5 worm cellular contexts compared by ENCODE assay signal in the genomic region with DNA sequence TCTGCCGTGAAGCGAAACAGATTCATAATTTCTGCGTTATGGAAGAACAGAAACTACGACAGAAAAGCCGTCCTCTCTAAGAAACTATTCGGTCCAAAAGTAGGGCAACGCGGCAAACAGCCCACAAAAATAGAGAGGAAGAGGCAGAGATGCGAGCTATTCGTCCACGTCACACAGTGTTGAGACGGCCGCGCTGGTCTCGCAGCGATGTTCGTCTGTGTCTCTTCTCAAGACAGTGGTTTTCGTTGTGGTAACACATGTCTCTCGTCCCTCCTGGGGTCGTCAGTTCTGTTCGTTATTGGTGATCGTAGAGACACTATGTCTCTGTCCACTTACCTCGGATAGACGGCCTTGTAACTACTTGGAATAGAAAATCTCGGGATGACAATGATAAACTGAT.
TF ChIP-seq lines count a peak whose summit lies in the region.

A gene (minus strand): TSS at position 114 of the 400 bp plus-strand sequence.

TF ChIP-seq in whole organism, L1 larva, 84 proteins besides CTCF, POLR2A, EP300 and RAD21 (continues in another document):
- TF ChIP-seq elt-3 (tag; optimal IDR thresholded peaks at IDR 0.05; lab: Kevin White, UChicago) (peak in 2 of 6 experiments; percentile 31 to 60), snu-23 (GFP tag; optimal IDR thresholded peaks at IDR 0.05; lab: Kevin White, UChicago) (peak; percentile 82), mef-2 (tag; optimal IDR thresholded peaks at IDR 0.05; lab: Kevin White, UChicago) (peak; percentile 7), nhr-85 (tag; lab: Kevin White, UChicago) (peak; percentile 83), jun-1 (tag; optimal IDR thresholded peaks at IDR 0.05; lab: Kevin White, UChicago) (no peak), blmp-1 (tag; optimal IDR thresholded peaks at IDR 0.05; lab: Kevin White, UChicago) (peak; percentile 55), mep-1 (tag; optimal IDR thresholded peaks at IDR 0.05; lab: Kevin White, UChicago) (peak; percentile 80), unc-86 (tag; optimal IDR thresholded peaks at IDR 0.05; lab: Kevin White, UChicago) (no peak), rnt-1 (tag; optimal IDR thresholded peaks at IDR 0.05; lab: Kevin White, UChicago) (peak; percentile 82), ceh-82 (tag; optimal IDR thresholded peaks at IDR 0.05; lab: Kevin White, UChicago) (peak in 2 of 3 experiments; percentile 33 to 66), nhr-71 (tag; optimal IDR thresholded peaks at IDR 0.05; lab: Kevin White, UChicago) (peak; percentile 78), mdl-1 (tag; optimal IDR thresholded peaks at IDR 0.05; lab: Kevin White, UChicago) (peak in 1 of 2 experiments; percentile 76), nhr-47 (tag; optimal IDR thresholded peaks at IDR 0.05; lab: Kevin White, UChicago) (peak; percentile 52), Y116A8C.19 (tag; optimal IDR thresholded peaks at IDR 0.05; lab: Kevin White, UChicago; ENCODE audit: borderline replicate concordance) (no peak), pag-3 (tag; optimal IDR thresholded peaks at IDR 0.05; lab: Kevin White, UChicago; ENCODE audit: borderline replicate concordance, insufficient read depth) (no peak), isw-1 (GFP tag; IDR thresholded peaks at IDR 0.05; lab: Robert Waterston, UW) (no peak), elt-2 (tag; optimal IDR thresholded peaks at IDR 0.05; lab: Kevin White, UChicago) (no peak)

TF ChIP-seq in whole organism, L3 larva, 47 proteins besides CTCF, POLR2A, EP300 and RAD21 (continues in another document):
- TF ChIP-seq ceh-28 (tag; optimal IDR thresholded peaks at IDR 0.05; lab: Kevin White, UChicago) (peak; percentile 40), elt-1 (tag; optimal IDR thresholded peaks at IDR 0.05; lab: Kevin White, UChicago) (no peak), nhr-43 (tag; optimal IDR thresholded peaks at IDR 0.05; lab: Kevin White, UChicago; ENCODE audit: poor library complexity, severe bottlenecking) (peak; percentile 58), fos-1 (tag; optimal IDR thresholded peaks at IDR 0.05; lab: Kevin White, UChicago) (no peak), unc-39 (tag; optimal IDR thresholded peaks at IDR 0.05; lab: Kevin White, UChicago) (no peak), unc-62 (GFP tag; optimal IDR thresholded peaks at IDR 0.05; lab: Kevin White, UChicago) (no peak), aly-2 (tag; optimal IDR thresholded peaks at IDR 0.05; lab: Kevin White, UChicago) (no peak), snpc-4 (tag; optimal IDR thresholded peaks at IDR 0.05; lab: Kevin White, UChicago) (peak; percentile 2), ceh-9 (tag; optimal IDR thresholded peaks at IDR 0.05; lab: Kevin White, UChicago) (no peak), tbx-2 (tag; optimal IDR thresholded peaks at IDR 0.05; lab: Kevin White, UChicago) (peak; percentile 20), mml-1 (tag; optimal IDR thresholded peaks at IDR 0.05; lab: Kevin White, UChicago) (no peak), ama-1 (optimal IDR thresholded peaks at IDR 0.05; lab: Kevin White, UChicago) (peak; percentile 69), lsy-12 (tag; optimal IDR thresholded peaks at IDR 0.05; lab: Kevin White, UChicago) (peak; percentile 2), eor-1 (tag; optimal IDR thresholded peaks at IDR 0.05; lab: Kevin White, UChicago) (no peak), nhr-23 (tag; optimal IDR thresholded peaks at IDR 0.05; lab: Kevin White, UChicago) (peak; percentile 89), R02D3.7 (tag; optimal IDR thresholded peaks at IDR 0.05; lab: Kevin White, UChicago) (no peak), nhr-237 (tag; optimal IDR thresholded peaks at IDR 0.05; lab: Kevin White, UChicago) (no peak), elt-2 (tag; optimal IDR thresholded peaks at IDR 0.05; lab: Kevin White, UChicago) (peak; percentile 52)

TF ChIP-seq in whole organism, early embryonic, 17 proteins besides CTCF, POLR2A, EP300 and RAD21:
- TF ChIP-seq ets-7 (tag; optimal IDR thresholded peaks at IDR 0.05; lab: Kevin White, UChicago) (no peak), flt-1 (GFP tag; IDR thresholded peaks at IDR 0.05; lab: Robert Waterston, UW) (no peak), tbx-11 (GFP tag; IDR thresholded peaks at IDR 0.05; lab: Robert Waterston, UW) (no peak), hmg-4 (GFP tag; optimal IDR thresholded peaks at IDR 0.05; lab: Kevin White, UChicago) (peak; percentile 59)

TF ChIP-seq in whole organism, midembryonic, 9 proteins besides CTCF, POLR2A, EP300 and RAD21:
- peak; percentile 18; the same call in 1 of the 2 replicates for TF ChIP-seq ztf-29 (GFP tag; IDR thresholded peaks at IDR 0.05; lab: Robert Waterston, UW)
- no peak for TF ChIP-seq klf-2 (GFP tag; conservative IDR thresholded peaks at IDR 0.05; lab: Robert Waterston, UW)

TF ChIP-seq in whole organism, young adult, 124 proteins besides CTCF, POLR2A, EP300 and RAD21:
- TF ChIP-seq F23B12.7 (tag; optimal IDR thresholded peaks at IDR 0.05; lab: Kevin White, UChicago; ENCODE audit: insufficient read depth) (no peak), lsy-27 (tag; optimal IDR thresholded peaks at IDR 0.05; lab: Kevin White, UChicago; ENCODE audit: borderline replicate concordance, insufficient read depth) (no peak), ZK185.1 (tag; optimal IDR thresholded peaks at IDR 0.05; lab: Kevin White, UChicago; ENCODE audit: poor library complexity, severe bottlenecking) (peak; percentile 62), tbx-9 (tag; optimal IDR thresholded peaks at IDR 0.05; lab: Kevin White, UChicago; ENCODE audit: borderline replicate concordance) (no peak), ztf-3 (GFP tag; optimal IDR thresholded peaks at IDR 0.05; lab: Kevin White, UChicago) (no peak), nhr-80 (tag; optimal IDR thresholded peaks at IDR 0.05; lab: Kevin White, UChicago) (peak; percentile 82), ets-4 (GFP tag; optimal IDR thresholded peaks at IDR 0.05; lab: Kevin White, UChicago) (no peak), dox-1 (GFP tag; IDR thresholded peaks at IDR 0.05; lab: Robert Waterston, UW) (no peak; the same call in 1 of the 2 replicates), Y79H2A.3 (GFP tag; conservative IDR thresholded peaks at IDR 0.05; lab: Robert Waterston, UW) (no peak), hlh-12 (tag; optimal IDR thresholded peaks at IDR 0.05; lab: Kevin White, UChicago) (no peak), nfya-2 (GFP tag; IDR thresholded peaks at IDR 0.05; lab: Robert Waterston, UW) (no peak), him-1 (tag; optimal IDR thresholded peaks at IDR 0.05; lab: Kevin White, UChicago) (no peak), ztf-26 (tag; optimal IDR thresholded peaks at IDR 0.05; lab: Kevin White, UChicago) (no peak), zfh-2 (GFP tag; conservative IDR thresholded peaks at IDR 0.05; lab: Robert Waterston, UW) (peak; percentile 85), F57C9.4 (tag; optimal IDR thresholded peaks at IDR 0.05; lab: Kevin White, UChicago) (no peak), lin-40 (tag; optimal IDR thresholded peaks at IDR 0.05; lab: Kevin White, UChicago) (peak; percentile 44), mxl-1 (tag; optimal IDR thresholded peaks at IDR 0.05; lab: Kevin White, UChicago) (no peak), hmg-1.2 (GFP tag; IDR thresholded peaks at IDR 0.05; lab: Robert Waterston, UW) (peak; percentile 81), bed-1 (GFP tag; IDR thresholded peaks at IDR 0.05; lab: Robert Waterston, UW) (no peak), mcd-1 (GFP tag; IDR thresholded peaks at IDR 0.05; lab: Robert Waterston, UW) (0 out of 2 replicates have a peak, but pooled peaks have one; percentile 17), Y53F4B.3 (GFP tag; IDR thresholded peaks at IDR 0.05; lab: Robert Waterston, UW) (no peak), nhr-90 (tag; optimal IDR thresholded peaks at IDR 0.05; lab: Kevin White, UChicago) (no peak), attf-3 (GFP tag; conservative IDR thresholded peaks at IDR 0.05; lab: Robert Waterston, UW) (no peak), K12H6.12 (tag; optimal IDR thresholded peaks at IDR 0.05; lab: Kevin White, UChicago) (peak; percentile 28), ama-1 (optimal IDR thresholded peaks at IDR 0.05; lab: Kevin White, UChicago) (no peak), ama-1 (GFP tag; optimal IDR thresholded peaks at IDR 0.05; lab: Kevin White, UChicago) (no peak), snpc-4 (GFP tag; optimal IDR thresholded peaks at IDR 0.05; lab: Kevin White, UChicago) (no peak), snpc-4 (tag; optimal IDR thresholded peaks at IDR 0.05; lab: Kevin White, UChicago) (no peak), ceh-27 (GFP tag; optimal IDR thresholded peaks at IDR 0.05; lab: Kevin White, UChicago) (peak; percentile 46), let-607 (tag; optimal IDR thresholded peaks at IDR 0.05; lab: Kevin White, UChicago) (peak; percentile 96 to 97), tbp1 (GFP tag; optimal IDR thresholded peaks at IDR 0.05; lab: Kevin White, UChicago) (peak; percentile 18), F33H1.4 (GFP tag; IDR thresholded peaks at IDR 0.05; lab: Robert Waterston, UW) (peak; percentile 60), nfyb-1 (GFP tag; IDR thresholded peaks at IDR 0.05; lab: Robert Waterston, UW) (peak; percentile 91), nhr-179 (tag; optimal IDR thresholded peaks at IDR 0.05; lab: Kevin White, UChicago) (no peak), gei-17 (GFP tag; optimal IDR thresholded peaks at IDR 0.05; lab: Kevin White, UChicago) (peak; percentile 31), snpc-3.4 (tag; optimal IDR thresholded peaks at IDR 0.05; lab: Kevin White, UChicago) (no peak), F49E8.2 (tag; optimal IDR thresholded peaks at IDR 0.05; lab: Kevin White, UChicago; ENCODE audit: insufficient read depth) (no peak), F39B2.1 (GFP tag; IDR thresholded peaks at IDR 0.05; lab: Robert Waterston, UW) (no peak), lsl-1 (GFP tag; optimal IDR thresholded peaks at IDR 0.05; lab: Kevin White, UChicago) (no peak)
